Worm (Caenorhabditis elegans) whole organism, late embryonic: Measurements from ENCODE around the gene nhr-30.

Source experiments
- ama-1 ChIP-seq: fragments of 150-350 bp; optimal IDR thresholded peaks from 2 replicates; lab custom pipeline; 2014
- dmd-4 ChIP-seq: sonication (generic microtip); optimal IDR thresholded peaks from 2 replicates; lab custom pipeline; 2016; ENCODE audit warnings: borderline replicate concordance, missing genetic modification characterization, missing compliant biosample characterization
- dve-1 ChIP-seq: sonication (generic microtip); optimal IDR thresholded peaks from 2 replicates; lab custom pipeline; 2017; ENCODE audit warnings: antibody characterized with exemption, mild to moderate bottlenecking, missing genetic modification characterization, missing compliant biosample characterization
- fkh-10 ChIP-seq: fragments of 150-350 bp; optimal IDR thresholded peaks from 2 replicates; lab custom pipeline; 2014; ENCODE audit warnings: missing biosample characterization, missing genetic modification reagents, missing genetic modification characterization
- hlh-8 ChIP-seq: sonication (generic microtip); optimal IDR thresholded peaks from 2 replicates; lab custom pipeline; 2016; ENCODE audit warnings: missing genotype, missing genetic modification characterization, missing compliant biosample characterization
- nhr-11 ChIP-seq: fragments of 150-350 bp; optimal IDR thresholded peaks from 2 replicates; lab custom pipeline; 2014; ENCODE audit warnings: missing biosample characterization, missing genetic modification characterization
- pha-2 ChIP-seq: sonication (generic microtip); optimal IDR thresholded peaks from 2 replicates; lab custom pipeline; 2017; ENCODE audit warnings: mild to moderate bottlenecking, missing genetic modification characterization, missing compliant biosample characterization
- unc-3 ChIP-seq, 2 experiments: fragments of 200-800 bp in 1 of 2; sonication (Bioruptor generic) in 1 of 2; sonication (generic microtip) in 1 of 2; conservative IDR thresholded peaks in 1 of 2; optimal IDR thresholded peaks in 1 of 2; 2 replicates each; pipeline versions ENCODE4 v1.3.6 to Lab custom; 2016 to 2022; ENCODE audit warnings: missing compliant biosample characterization in 2 of 2, missing genetic modification characterization in 2 of 2, missing genetic modification reagents in 1 of 2
- unc-42 ChIP-seq: sonication (generic microtip); optimal IDR thresholded peaks from 2 replicates; lab custom pipeline; 2016; ENCODE audit warnings: missing genotype, missing genetic modification characterization, missing compliant biosample characterization

- TF ChIP-seq hlh-8 (tag; lab: Kevin White, UChicago) (no peak), unc-3 (GFP tag; conservative IDR thresholded peaks at IDR 0.05; lab: Robert Waterston, UW) (no peak), unc-3 (tag; optimal IDR thresholded peaks at IDR 0.05; lab: Kevin White, UChicago) (no peak), dmd-4 (tag; lab: Kevin White, UChicago) (no peak), unc-42 (tag; lab: Kevin White, UChicago) (no peak), ama-1 (lab: Kevin White, UChicago) (no peak), pha-2 (no peak), nhr-11 (tag; lab: Kevin White, UChicago) (no peak), dve-1 (tag; lab: Kevin White, UChicago) (no peak), fkh-10 (GFP tag; lab: Kevin White, UChicago) (no peak)
These were observed 20.3 kb upstream of the nhr-30 start, which contains the start of gene bus-1 for ce11 chrV:9024713-9025112.
